Worm (Caenorhabditis elegans) whole organism, L4/young adult: ENCODE data around the gene K07H8.2.

Experiments
- W03F9.2 ChIP-seq: fragments of 150-350 bp; optimal IDR thresholded peaks from 2 replicates; lab custom pipeline; 2014; ENCODE audit warnings: missing biosample characterization, missing genetic modification characterization
- dao-5 ChIP-seq: sonication (generic microtip); optimal IDR thresholded peaks from 2 replicates; lab custom pipeline; 2016; ENCODE audit warnings: missing genotype, missing genetic modification characterization, moderate library complexity, missing compliant biosample characterization
- him-1 ChIP-seq: sonication (generic microtip); optimal IDR thresholded peaks from 2 replicates; lab custom pipeline; 2016; ENCODE audit warnings: missing genotype, missing genetic modification reagents, missing genetic modification characterization, missing compliant biosample characterization

K07H8.2 gene

DNA sequence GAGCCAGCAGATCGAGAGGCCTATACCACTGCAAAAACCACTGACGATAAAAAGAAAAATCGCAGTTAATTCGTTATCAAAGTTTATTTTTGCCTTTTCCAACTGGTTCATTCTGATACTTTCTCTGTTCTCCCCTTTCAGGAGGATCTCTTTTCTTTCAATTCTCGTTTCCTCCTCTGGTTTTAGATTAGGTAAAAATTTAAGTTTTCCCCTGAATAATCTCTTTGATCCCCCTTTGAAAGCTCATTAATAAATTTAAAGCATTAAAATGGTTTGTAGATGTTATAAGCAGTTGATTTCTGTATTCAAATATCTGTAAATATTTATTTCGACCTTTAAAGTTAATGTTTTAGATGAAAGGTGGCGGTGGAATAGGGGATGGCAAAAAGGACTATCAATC is at the start of gene K07H8.2:
TSS of gene K07H8.2 (plus strand) at position 301 of the 400 bp plus-strand sequence.
- TF ChIP-seq him-1 (tag; lab: Kevin White, UChicago) (no peak), W03F9.2 (no peak), dao-5 (tag; lab: Kevin White, UChicago) (no peak)

DNA sequence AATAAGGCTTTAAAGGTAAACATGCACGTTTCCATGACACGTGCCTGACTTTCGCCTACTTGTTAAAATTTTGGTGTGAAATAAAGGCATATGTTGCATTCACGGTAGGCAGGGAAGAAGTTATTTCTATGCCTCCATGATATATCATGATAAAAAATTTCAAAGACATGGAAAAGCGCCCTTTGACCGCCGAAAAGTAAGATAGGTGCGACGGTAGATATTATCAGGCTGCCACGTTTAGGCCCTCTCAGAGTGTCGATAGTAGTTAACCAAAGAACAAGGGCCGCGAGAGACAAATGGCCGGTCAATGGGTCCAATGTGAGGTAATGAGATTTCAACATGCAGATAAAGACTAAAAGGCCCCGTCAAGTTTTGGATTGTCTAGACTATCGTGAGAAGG is 48.2 kb upstream of the K07H8.2 start:
- TF ChIP-seq W03F9.2, result no peak
- TF ChIP-seq him-1 (tag; lab: Kevin White, UChicago), result no peak
- TF ChIP-seq dao-5 (tag; lab: Kevin White, UChicago), result no peak

DNA sequence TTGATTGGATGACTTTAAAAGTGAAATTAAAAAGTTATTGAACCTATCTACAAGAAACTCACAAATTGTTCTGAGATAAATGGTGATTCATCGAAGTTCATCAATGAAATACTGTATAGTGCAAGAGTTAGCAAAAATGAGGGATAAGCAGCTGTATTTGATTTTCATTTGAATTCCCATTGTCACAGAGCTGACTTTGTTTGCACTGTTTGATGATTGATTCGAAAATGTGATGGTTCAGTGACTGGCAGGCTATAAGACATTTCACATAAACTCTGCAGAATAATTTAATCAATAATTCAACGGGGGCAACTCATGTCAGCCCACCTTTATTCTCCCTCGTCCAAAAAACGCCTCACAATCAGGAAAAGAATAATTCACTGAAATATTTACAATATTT is 47.7 kb upstream of the K07H8.2 start, which contains the start of gene T09A12.8:
TSS of gene T09A12.8 (minus strand) at position 101 of the 400 bp plus-strand sequence.
- TF ChIP-seq him-1 (tag; lab: Kevin White, UChicago) (no peak), dao-5 (tag; lab: Kevin White, UChicago) (no peak)

DNA sequence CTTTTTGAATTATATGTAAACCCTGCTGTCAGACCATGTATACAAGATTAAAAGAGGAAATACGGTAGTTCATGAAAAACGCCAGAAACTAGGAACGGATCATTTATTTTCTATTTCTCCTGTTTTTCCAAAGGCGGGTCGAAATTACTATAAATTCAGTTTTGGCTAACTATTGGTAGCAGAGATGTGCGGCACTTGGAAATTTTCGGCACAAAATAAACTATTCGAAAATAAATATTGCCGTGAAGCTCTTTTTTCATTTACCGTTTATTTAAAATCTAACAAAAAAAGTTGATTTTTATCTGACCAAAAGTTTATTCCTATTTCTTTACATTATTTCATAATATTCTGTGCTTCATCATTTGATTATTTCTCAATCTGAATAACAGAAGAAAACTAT is 47.2 kb upstream of the K07H8.2 start, which contains the start of gene T09A12.1:
TSS of gene T09A12.1 (plus strand) at position 301 of the 400 bp plus-strand sequence.
- TF ChIP-seq dao-5 (tag; lab: Kevin White, UChicago) (no peak), him-1 (tag; lab: Kevin White, UChicago) (no peak), W03F9.2 (no peak)

DNA sequence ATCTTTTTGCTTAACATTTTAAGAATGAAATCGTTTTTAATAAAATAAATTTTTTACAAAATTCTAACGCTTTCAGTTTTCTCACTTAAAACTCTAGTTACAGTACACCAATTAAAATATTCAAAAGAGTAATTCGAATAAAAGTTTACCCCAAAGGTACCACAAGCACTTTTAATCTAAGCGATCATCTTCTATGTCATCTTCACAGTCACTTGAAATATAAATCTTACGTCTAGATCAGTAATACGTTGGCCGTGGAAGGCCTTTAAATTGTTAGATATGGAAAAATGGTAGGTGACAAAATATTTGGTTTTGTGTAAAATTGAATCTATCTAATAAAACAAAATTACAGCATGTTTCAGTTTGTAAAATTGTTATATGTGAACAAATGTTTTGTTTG is 44.0 kb upstream of the K07H8.2 start:
- TF ChIP-seq W03F9.2 (no peak), him-1 (tag; lab: Kevin White, UChicago) (no peak), dao-5 (tag; lab: Kevin White, UChicago) (no peak)

DNA sequence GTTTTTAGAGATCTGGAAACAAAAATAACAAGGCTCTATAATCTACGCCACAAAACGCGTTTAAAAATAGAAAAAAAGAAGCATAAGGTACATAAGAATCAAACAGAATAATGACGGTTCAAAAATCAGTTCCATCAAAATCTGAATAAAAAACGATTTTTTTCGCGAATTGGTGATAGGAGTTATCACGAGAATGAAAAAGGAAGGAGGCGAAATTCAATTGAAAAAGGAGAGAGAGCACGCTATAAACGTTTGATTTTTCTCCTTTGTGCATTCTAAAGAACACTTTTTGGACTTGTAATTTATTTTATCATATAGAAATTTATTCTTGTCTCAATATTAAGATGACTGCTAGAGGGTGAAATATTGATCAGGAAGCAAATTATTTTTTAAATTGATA is 40.0 kb upstream of the K07H8.2 start:
- TF ChIP-seq dao-5 (tag; lab: Kevin White, UChicago) (no peak), W03F9.2 (no peak), him-1 (tag; lab: Kevin White, UChicago) (no peak)

DNA sequence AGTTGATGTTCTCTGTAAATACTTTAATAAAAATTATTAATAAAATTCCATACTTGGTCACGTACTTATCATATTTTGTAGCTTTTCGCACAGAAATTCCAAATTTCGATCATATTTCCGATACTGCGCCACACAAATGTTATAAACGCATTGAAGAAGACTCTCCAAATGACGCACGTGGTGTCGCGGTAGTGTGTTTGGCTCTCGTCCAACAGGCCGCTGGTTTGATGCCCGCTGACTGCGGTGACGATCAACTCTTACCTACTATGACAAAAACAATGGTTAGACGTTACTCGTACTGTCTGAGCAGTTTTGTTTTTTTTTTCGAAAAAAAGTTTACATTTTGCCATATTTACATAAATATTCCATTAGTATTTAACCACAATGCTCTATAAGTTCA is 38.5 kb upstream of the K07H8.2 start:
- TF ChIP-seq him-1 (tag; lab: Kevin White, UChicago), result peak; percentile 60
- peak; percentile 69 for TF ChIP-seq W03F9.2
- TF ChIP-seq dao-5 (tag; lab: Kevin White, UChicago), result peak; percentile 91

DNA sequence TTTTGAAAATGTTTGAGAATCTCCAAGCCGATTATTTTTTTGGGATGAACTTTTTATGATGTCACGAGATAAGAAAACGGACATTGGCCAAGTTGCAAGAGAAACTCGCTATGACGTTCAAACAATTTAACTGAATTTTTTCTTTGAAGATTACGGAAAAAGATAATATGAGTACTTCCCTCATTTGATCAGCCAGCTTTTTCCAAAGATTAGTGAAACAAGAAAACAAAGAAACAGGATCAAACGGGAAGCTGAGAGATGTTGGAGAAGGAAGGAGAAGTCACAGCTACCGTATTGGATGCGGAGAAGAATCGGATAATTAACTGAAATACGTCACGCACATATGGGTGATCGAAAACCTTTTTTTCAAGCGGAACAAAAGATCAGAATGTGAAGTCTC is 37.1 kb upstream of the K07H8.2 start:
- TF ChIP-seq him-1 (tag; lab: Kevin White, UChicago) (no peak), dao-5 (tag; lab: Kevin White, UChicago) (no peak), W03F9.2 (no peak)

DNA sequence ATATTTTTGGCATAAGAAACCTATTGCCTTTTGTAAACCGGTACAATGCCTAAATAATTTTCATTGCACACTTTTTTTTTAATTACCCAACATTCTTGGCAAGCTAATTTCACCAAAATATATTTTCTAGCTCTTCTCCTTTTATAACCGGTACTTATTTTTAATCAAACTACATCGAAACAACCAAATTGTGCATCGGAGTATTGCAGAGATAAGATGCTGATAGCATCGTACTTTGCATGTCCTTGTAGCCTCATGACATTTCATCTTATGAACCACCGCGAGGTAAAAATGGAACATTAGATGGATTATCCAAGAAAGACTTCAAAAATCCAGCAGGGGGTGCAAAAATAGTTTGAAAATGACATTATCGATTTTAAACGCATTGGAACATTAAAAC is 36.1 kb upstream of the K07H8.2 start:
- TF ChIP-seq him-1 (tag; lab: Kevin White, UChicago) (no peak), dao-5 (tag; lab: Kevin White, UChicago) (no peak), W03F9.2 (no peak)

DNA sequence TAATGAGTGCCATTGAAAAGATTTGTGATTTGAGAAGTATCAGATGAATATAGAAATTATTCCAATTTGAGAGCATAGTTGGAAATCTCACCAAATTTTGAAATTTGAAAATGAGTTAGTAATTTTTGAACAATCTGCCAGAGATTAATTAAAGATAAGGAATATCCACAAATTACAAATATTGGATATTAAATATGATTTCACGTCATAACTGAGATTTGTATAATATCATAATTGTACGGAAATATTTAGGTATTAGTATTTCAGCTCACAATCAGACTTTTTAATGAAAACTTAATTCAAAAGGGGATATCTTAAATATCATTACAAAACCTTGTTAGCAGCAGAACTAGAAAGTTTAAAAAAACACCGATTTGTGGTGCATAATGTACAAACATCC is 31.4 kb upstream of the K07H8.2 start, which contains the start of gene K07H8.7:
TSS of gene K07H8.7 (minus strand) at position 101 of the 400 bp plus-strand sequence.
- TF ChIP-seq dao-5 (tag; lab: Kevin White, UChicago) (no peak), W03F9.2 (no peak), him-1 (tag; lab: Kevin White, UChicago) (no peak)

DNA sequence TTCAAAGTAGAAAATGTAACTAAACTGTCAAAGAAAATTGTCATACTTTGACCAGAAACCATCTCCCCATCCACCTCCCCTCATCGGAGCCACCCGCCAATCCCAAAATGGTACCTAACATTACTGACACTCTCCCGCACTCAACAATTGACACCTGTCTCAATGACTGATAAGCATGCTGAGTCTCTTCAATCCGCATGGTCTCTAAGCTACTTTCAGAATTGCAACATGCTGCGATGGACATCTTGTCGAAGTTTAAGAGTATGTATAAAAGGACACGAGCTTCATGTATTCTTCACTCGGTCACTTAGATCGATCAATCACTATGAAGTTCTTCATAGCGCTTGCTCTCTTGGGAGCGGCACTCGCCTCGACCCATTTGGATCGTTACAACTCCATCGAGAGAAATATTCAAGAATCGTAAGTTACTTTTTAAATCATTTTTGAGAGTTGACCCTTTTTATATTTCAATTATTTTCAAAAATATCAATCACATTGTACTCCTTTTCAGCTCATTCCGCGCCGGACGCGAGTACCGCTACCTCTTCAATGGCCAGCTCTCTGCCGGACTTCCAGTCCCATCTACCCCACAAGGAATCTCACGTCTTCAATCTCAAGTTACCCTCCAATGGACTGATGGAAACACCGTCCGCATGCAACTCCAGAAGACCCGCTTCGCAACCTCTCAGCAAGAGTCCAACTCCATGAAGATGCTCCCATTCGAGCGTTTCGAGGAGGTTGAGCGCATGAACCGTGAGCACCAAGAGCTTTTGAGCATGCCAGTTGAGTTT is 30.3 kb upstream of the K07H8.2 start, which contains the start of gene vit-6:
TSS of gene vit-6 (plus strand) at position 310 of the 791 bp plus-strand sequence.
- TF ChIP-seq him-1 (tag; lab: Kevin White, UChicago) (no peak), dao-5 (tag; lab: Kevin White, UChicago) (peak; percentile 50)

DNA sequence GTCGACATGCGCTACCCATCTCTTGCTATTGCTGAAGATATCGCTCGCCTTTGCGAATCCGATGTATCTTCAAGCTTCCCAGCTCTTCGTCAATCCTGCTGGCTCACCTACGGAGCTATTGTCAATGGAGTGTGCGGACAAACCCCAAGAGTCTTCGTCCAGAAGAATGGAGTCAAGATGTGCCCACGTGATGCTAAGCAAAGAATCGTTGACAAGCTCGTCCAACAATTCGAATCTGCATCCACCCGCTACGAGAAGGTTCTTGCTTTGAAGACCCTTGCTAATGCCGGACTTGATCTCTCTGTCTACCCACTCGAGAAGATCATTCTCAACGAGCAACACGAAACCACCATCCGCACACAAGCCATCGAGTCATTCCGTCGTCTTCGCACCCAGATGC is 28.7 kb upstream of the K07H8.2 start:
- TF ChIP-seq him-1 (tag; lab: Kevin White, UChicago) (no peak), dao-5 (tag; lab: Kevin White, UChicago) (no peak), W03F9.2 (no peak)

DNA sequence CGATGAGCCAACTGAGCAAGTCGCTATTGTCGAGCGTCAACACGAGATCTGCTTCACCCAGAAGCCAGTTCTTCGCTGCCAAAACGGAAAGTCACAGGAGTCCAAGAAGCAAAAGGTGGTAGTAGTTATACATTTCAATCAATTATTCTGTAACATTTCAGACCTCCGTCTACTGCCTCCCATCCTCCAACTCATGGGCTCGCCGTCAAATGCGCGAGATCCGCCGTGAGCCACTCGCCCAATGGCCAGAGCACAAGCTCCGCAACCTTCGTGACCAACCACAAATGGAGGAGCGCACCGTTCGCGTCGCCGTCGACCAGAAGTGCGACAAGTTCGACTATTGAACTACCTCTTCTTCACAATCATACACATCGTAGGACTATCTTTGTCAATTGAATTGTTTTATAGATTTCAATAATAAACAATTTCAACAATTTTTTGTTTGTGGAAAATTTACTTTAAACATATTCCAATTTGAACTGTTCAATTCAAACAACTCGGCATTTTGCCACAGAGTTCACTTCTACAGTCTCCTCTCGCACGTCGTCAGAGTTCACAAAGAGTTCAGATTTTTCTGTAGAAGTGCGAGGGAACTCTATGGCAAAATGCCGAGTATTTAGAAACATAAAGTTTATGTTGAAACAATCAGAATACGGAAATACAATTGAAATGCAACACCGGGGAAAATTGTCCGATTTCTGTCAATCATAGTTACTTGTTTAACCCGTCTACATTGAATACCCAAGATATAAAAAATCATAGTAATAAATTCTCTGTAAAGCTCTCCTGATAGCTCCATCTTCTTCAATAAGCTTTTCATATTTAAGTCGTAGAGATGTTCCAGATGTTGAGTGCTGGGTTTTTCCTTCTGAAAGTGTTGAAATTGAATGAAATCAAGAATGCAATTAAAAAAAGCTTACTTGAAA is 25.0 kb upstream of the K07H8.2 start:
- TF ChIP-seq dao-5 (tag; lab: Kevin White, UChicago) (no peak), him-1 (tag; lab: Kevin White, UChicago) (no peak), W03F9.2 (no peak)

DNA sequence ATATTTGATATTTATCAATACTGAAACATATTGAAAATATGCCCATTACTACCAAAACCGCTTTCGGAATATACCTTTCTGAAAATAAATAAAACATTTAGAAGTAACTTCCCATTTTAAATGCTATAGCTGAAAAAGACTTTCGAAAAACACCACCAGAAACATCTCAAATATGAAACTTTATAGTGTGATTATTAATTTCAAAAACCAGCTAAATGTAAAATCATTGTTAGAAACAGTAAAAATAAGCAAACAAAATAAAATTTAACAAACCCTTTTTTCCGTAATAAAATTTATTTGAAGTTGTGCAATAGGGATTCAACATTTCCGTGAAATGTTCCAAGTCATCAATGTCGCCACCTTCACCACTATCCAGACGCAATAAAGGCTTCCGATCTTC is 23.3 kb upstream of the K07H8.2 start, which contains the start of the genes K07H8.5 and K07H8.8:
TSS of gene K07H8.5 (plus strand) at position 301 of the 400 bp plus-strand sequence.
TSS of gene K07H8.8 (minus strand) at position 389 of the 400 bp plus-strand sequence.
- no peak for TF ChIP-seq dao-5 (tag; lab: Kevin White, UChicago)
- TF ChIP-seq him-1 (tag; lab: Kevin White, UChicago), result no peak
- TF ChIP-seq W03F9.2, result no peak
